Fruit fly (Drosophila melanogaster) whole organism, larva: Measurements from ENCODE around the gene Mics1.

Experiments
- noc ChIP-seq: fragments of 200-800 bp; sonication (Bioruptor generic); optimal IDR thresholded peaks from 3 replicates; lab custom pipeline; 2019; ENCODE audit warnings: missing biosample characterization, mild to moderate bottlenecking, missing genetic modification characterization, moderate library complexity

The Mics1 gene

DNA sequence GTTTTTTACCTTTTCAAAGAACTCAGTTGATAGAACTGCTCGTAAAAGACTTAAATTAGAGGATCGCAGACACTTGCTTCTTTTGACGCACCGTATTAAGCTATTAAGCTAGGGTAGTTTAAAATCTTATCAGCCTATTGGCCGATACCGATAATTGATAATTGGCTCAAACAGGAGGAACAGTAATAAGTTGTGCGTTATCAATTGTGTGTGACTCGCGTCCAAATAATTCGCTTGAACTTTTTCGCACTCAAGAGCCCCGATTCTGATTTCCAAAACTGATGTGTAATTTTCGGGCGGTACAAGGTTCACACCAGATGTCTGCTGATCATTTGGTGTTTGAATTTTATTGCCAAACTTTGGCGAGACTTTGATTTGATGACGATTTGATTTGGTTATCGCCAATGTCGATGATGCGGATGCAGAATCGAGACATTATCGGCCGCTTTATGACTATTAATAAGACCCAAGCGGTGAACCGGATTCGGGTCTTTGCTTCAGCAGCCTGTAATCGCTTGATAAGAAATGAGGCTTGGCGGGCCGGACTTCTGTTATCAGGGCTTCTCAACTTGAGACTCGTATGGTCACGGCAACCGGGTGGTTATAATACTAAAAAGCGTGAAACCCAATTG lies 12.2 kb upstream of the Mics1 start:
- peak; percentile 76 for TF ChIP-seq noc (tag; lab: Kevin White, UChicago)

DNA sequence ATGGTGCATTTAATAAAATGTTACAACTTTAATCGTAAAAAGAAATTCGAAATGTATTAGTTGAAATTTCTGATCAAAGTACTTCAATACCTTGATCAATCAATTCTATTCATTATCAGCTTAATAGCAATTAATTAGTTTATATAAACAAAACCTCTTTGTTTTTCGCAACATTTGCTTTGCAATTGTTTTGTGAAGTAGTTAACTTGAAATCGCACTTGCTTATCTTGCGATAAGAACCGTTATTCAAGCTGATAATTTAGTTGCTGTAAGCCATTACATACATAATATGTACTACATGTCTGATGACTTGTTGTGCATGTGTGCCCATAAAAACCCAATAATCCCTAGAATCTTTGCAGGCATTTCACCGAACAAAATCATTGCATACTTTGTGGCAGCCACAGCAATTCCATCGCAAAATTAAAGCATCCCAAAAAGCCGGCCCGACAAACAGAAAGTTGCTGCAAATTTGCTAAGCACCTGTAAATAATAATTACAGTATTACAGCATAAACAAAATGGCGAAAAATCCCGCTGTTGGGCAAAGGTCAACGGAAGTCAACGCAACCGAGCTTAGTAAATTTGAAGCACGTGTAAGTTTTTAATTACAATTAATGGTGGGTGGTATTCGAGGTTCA lies 6.1 kb upstream of the Mics1 start:
- TF ChIP-seq noc (tag; lab: Kevin White, UChicago), result no peak

DNA sequence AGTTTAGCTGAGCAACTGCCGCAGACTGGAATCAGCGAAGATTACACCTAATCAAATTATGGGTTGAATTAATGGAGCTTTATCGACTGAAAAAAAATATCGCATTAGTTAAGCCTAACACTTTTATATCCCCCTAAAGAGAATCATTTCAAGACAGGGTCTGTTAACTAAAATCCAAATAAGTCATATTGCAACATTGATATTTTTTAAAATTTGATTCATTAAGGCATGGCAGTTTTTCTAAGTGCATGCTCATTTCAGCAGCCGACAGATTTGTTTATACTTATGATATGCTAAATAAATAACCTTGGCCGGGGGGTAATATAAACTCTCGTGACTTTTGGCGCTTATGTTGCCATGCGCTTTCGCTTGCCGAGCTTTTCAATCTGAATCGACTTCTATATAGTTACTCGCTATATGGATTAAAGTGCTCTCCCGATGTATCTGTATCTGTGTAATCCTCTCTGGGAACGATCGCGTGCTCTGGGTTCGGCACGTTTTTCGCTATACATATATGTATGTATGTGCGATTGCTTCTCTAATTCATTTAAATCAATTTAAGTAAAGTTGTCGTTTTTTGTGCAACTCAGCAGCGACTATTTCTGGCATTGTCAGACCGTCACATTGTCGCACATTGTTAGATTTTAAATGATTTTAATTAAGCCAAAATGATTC lies 4.3 kb upstream of the Mics1 start:
- peak; percentile 88 for TF ChIP-seq noc (tag; lab: Kevin White, UChicago)

DNA sequence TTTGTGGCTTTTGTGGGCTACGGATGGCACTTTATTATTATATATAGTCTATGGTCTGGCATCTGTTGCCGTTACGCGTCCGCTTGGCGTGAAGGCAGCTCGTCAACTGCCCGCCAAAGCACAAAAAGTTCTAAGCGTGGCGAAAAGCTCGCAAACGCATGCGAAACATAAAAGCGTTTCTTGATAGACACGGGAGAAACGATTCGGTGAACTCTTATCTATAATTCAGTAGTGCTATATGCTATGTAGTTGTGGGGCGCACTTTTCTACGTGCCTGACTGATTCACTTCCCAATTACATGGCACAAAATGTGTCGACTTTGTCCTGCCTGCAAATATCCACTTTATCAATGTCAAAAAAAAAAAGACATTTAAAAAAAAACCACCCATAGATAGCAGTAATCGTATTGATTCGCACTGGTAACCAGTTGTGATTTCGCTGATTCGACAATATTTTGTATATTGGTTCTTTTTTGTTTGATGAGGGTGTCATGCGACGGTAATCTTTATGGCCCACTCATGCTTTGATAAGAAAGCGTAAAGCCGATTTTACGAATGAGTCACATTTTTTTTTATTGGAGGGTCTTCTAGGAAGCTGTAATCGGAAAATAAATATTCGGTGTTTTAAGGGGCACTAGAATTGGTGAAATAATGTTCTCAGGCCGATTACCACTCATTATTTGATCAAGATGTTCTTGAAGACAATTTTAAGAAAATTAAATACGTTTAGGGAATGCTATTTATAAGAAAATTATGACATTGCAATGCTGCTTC lies 3.0 kb upstream of the Mics1 start, which contains the start of gene alpha-Est9:
alpha-Est9 (minus strand) TSS at position 110 of the 773 bp plus-strand sequence.
- peak; percentile 49 for TF ChIP-seq noc (tag; lab: Kevin White, UChicago)

DNA sequence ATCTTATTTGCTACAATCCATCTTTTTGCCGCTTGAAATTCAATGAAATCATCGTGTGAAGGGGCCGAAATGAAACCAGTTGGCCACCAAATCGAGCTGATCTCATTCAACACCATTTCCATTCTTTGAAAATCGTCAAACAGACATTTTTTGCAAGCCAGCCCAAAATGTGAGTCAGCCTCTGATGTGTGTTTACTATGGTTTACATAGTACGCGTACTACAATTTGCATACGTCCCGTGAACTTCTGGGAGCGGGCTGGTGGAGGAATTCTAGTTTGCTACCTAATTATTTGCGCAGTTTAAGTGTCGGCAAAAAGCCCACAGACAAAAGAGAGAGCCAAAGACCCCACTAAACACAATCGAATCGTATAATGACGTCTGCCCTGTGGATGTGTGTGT lies 1.0 kb upstream of the Mics1 start:
- TF ChIP-seq noc (tag; lab: Kevin White, UChicago), result peak; percentile 9

DNA sequence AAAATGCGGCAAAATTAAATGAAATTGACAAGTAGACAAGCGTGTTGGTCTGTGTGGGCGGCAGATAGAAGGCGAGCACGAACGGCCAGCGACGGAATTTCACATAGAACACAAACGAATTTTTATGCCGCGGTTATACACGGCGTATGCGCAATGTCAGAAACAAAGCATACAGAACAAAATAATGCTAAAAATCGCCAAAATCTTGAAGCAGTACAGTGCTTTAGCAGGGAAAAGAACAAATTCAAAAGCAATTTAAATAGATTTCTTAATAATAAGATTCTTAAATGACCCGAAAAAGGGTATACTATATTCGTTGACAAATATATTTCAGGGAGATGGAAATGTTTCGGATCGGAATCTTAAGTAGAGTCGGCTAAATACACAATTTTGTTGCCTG lies 1.7 kb downstream of the Mics1 start:
- peak; percentile 8 for TF ChIP-seq noc (tag; lab: Kevin White, UChicago)

DNA sequence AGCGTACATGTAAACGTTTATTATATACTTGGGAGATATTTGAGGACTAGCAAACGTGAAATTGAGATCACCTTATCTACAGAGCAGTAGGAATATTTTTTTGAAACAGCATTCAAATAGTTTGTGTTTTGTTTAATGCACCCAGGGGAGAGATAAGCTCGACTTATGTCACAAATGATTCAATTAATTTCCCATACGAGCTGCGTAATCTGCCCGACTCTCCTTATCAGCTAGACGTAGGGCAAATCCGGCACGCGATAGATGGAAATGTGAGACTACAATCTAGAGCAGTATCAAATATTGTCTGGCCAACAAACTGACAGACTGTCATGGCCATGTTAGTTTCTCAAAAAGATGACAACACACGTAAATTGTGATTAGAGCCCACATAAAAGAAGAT lies 2.7 kb downstream of the Mics1 start:
- peak; percentile 63 for TF ChIP-seq noc (tag; lab: Kevin White, UChicago)

DNA sequence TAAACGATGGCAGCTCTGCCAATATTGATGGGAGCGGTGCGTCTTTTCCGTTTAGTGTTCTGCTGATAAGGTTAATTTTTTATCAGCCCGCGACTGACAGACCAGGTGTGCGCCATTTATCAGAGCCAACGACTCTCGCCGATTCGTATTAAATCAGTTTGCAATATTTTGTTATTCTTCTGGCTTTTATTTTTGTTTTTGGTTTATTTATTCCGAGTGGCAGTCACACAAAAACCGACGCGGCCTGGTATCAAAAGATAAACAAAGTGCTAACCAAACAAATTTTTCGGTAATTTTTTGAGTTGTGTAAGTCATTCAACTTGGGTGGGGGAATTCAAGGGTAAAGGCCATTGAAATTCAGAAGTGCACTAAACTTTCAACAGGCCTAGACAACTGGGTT lies 4.7 kb downstream of the Mics1 start:
- TF ChIP-seq noc (tag; lab: Kevin White, UChicago), result no peak

DNA sequence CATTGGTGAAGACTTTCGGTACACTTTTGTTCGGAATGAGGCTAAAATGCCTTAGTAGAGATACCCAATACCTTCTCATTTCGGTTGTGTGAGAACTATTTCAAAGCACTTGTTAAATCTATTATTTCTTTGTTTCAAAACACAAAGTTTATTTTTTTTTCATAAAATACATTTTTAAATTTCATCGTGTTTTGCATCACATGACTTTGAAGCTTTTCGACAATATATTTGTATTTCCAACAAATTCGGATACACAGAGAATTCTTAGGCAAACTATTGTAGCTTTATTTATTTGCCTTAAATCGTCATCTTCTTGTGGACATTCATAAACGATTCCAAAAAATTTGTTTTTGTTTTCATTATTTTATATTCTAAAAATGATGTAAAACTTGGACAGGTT lies 8.4 kb downstream of the Mics1 start, which contains the start of gene alpha-Est10:
alpha-Est10 (minus strand) TSS at position 101 of the 400 bp plus-strand sequence.
- no peak for TF ChIP-seq noc (tag; lab: Kevin White, UChicago)

DNA sequence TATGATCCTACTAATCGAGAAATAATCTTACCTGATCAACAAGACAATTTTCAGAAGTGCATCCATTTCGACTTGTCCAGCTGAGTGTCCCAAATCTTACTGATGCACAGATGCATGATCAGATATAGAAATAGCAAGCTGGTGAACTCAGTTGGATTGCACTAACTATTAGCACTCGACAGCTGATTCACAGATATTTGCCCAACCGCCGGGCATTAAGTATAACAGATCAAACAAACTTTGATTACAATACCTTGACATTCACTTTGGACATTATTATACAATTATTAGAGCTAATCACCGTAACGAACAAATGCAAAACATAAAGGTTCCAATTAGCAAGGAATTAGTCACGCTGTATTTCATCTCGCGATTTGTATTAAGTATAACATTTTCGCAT lies 9.0 kb downstream of the Mics1 start, which contains the start of gene CG42656:
CG42656 (minus strand) TSS at position 101 of the 400 bp plus-strand sequence.
- TF ChIP-seq noc (tag; lab: Kevin White, UChicago), result no peak

DNA sequence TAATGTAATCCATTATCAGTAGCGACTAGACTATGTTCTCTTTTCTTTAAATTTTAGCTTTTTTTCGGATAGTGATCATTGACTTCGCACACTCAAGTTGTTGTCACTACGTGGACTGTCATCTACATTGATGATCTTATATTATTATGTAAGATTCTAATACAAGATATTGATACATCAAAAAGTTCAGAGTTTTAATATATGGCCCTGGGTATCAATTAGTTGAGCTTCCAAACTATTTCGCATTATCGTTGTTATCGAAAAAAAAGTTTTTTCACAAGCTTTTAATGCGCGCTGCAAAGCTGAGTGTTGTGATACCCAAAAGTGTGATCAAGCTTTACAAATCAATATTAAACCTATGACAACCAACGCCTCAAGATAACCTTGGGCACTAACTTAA lies 10.1 kb downstream of the Mics1 start:
- TF ChIP-seq noc (tag; lab: Kevin White, UChicago), result no peak

DNA sequence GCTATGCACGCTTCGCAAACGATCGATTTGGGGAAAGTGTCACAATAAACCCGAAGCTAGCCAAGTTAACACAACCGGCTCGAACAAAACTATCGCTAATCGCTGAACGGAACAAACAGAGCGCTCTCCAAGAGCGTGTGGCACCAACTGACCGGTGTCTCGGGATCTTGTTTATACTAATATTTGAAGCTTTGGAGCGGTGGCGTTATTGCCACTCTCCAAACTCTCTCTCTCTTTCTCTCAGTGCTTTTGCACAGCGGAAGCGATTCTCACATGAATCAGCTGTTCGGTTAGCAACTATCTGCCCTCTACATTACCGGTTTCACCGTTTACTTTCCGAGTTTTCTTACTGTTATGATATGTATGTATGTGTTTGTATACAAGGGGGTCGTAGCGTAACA lies 10.7 kb downstream of the Mics1 start:
- TF ChIP-seq noc (tag; lab: Kevin White, UChicago), result no peak

DNA sequence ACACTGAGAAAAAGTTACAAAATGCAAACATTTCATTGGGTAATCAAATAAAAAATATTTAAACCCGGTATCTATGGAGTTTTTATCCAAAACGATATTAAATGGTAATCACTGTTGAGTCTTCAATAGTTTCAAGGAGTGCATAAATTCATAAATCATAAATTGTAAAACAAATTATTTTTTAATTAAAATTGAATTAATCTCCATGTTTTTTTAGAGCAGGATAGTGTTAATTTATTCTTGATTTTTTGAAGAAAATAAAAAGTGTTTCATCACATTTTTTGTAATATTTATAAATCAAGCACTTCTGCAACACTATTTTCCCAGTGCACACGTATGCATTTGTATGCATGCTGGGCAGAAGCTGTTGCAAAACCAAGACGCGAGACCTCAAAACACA lies 11.3 kb downstream of the Mics1 start:
- no peak for TF ChIP-seq noc (tag; lab: Kevin White, UChicago)

DNA sequence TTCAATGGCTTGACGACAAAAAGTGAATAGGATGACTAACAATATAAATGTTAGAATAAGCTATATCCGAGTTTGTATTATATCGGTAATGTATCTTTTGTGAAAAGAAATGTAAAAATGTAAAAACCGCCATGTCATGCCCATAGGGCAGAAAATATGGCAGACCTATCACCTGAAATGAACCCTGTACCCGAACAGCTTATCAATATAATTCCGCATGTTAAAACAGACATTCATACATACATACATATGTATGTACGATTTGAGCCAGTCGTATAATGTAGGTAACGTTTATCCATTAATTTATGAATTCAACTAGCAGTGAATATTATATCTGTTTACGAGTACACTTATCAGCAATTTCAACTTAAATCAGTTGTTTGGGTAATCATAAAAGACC lies 12.3 kb downstream of the Mics1 start:
- TF ChIP-seq noc (tag; lab: Kevin White, UChicago), result no peak

DNA sequence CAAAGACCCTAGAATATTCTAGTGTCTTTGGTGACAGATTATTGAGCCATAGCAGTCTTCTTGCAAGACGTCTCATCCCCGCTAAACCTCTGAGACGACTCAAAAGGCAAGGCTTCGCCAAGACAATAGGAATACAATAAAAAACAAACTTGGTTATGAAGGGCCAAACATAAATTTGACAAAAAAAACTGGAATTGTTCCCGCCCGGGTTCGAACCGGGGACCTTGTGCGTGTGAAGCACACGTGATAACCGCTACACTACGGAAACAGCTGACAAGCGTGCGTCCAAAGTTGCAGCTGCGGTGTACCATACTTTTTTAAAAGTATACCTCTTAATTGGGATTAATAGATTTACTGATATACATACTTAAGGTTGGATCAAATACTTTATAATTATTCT lies 26.5 kb downstream of the Mics1 start:
- TF ChIP-seq noc (tag; lab: Kevin White, UChicago), result no peak
